Fruit fly (Drosophila melanogaster) whole organism, embryonic: Measurements from ENCODE around the gene CG44001.

Experiments used
- Adf1 ChIP-seq: fragments of 200-800 bp; sonication (Bioruptor generic); IDR thresholded peaks from 2 replicates; pipeline ENCODE4 v1.3.6; 2022; ENCODE audit warnings: missing biosample characterization, missing genetic modification characterization
- B-H1 ChIP-seq: fragments of 200-800 bp; sonication (Bioruptor generic); IDR thresholded peaks from 3 replicates; pipeline ENCODE4 v1.3.6; 2022; ENCODE audit warnings: missing biosample characterization, missing genetic modification characterization
- CG10274 ChIP-seq: fragments of 200-800 bp; sonication (Bioruptor generic); optimal IDR thresholded peaks from 3 replicates; lab custom pipeline; 2017; ENCODE audit warnings: missing biosample characterization, mild to moderate bottlenecking, missing genetic modification characterization
- CG10543 ChIP-seq: fragments of 200-800 bp; sonication (Bioruptor generic); optimal IDR thresholded peaks from 3 replicates; lab custom pipeline; 2017; ENCODE audit warnings: missing biosample characterization, mild to moderate bottlenecking, missing genetic modification characterization, moderate library complexity
- CG10654 ChIP-seq: fragments of 200-800 bp; sonication (Bioruptor generic); optimal IDR thresholded peaks from 2 replicates; lab custom pipeline; 2016; ENCODE audit warnings: missing biosample characterization, missing genetic modification characterization
- CG12299 ChIP-seq: fragments of 200-800 bp; sonication (Bioruptor generic); optimal IDR thresholded peaks from 2 replicates; lab custom pipeline; 2018; ENCODE audit warnings: missing biosample characterization, mild to moderate bottlenecking, missing genetic modification characterization
- CG12942 ChIP-seq: fragments of 200-800 bp; sonication (Bioruptor generic); optimal IDR thresholded peaks from 3 replicates; lab custom pipeline; 2016; ENCODE audit warnings: missing biosample characterization, missing genetic modification characterization
- CG14667 ChIP-seq: fragments of 200-800 bp; sonication (Bioruptor generic); IDR thresholded peaks from 2 replicates; pipeline ENCODE4 v1.3.6; 2022; ENCODE audit warnings: missing biosample characterization, missing genetic modification characterization
- CG17359 ChIP-seq: fragments of 200-800 bp; sonication (Bioruptor generic); optimal IDR thresholded peaks from 3 replicates; lab custom pipeline; 2018; ENCODE audit warnings: missing biosample characterization, mild to moderate bottlenecking, missing genetic modification characterization, moderate library complexity
- CG18011 ChIP-seq: fragments of 200-800 bp; sonication (Bioruptor generic); optimal IDR thresholded peaks from 2 replicates; lab custom pipeline; 2017; ENCODE audit warnings: missing biosample characterization, missing genetic modification characterization, mild to moderate bottlenecking, moderate library complexity, missing genotype
- CG18262 ChIP-seq: fragments of 200-800 bp; optimal IDR thresholded peaks from 3 replicates; lab custom pipeline; 2019; ENCODE audit warnings: missing biosample characterization, mild to moderate bottlenecking, missing genetic modification characterization, moderate library complexity
- CG18476 ChIP-seq: fragments of 200-800 bp; sonication (Bioruptor generic); optimal IDR thresholded peaks from 2 replicates; lab custom pipeline; 2016; ENCODE audit warnings: missing biosample characterization, mild to moderate bottlenecking, missing genetic modification characterization
- CG3726 ChIP-seq: fragments of 200-800 bp; sonication (Bioruptor generic); IDR thresholded peaks from 3 replicates; pipeline ENCODE4, ENCODE4 v1.3.6; 2022; ENCODE audit warnings: missing biosample characterization, missing genetic modification characterization
- CG7556 ChIP-seq: fragments of 200-800 bp; sonication (Bioruptor generic); optimal IDR thresholded peaks from 2 replicates; lab custom pipeline; 2017; ENCODE audit warnings: missing biosample characterization, mild to moderate bottlenecking, missing genetic modification characterization
- CG7745 ChIP-seq: fragments of 200-800 bp; sonication (Bioruptor generic); optimal IDR thresholded peaks from 2 replicates; lab custom pipeline; 2018; ENCODE audit warnings: missing biosample characterization, mild to moderate bottlenecking, missing genetic modification characterization, moderate library complexity
- Dref ChIP-seq: fragments of 200-800 bp; sonication (Bioruptor generic); IDR thresholded peaks from 2 replicates; pipeline ENCODE4 v1.3.6; 2022; ENCODE audit warnings: missing biosample characterization, missing genetic modification characterization
- E2f2 ChIP-seq: fragments of 200-800 bp; sonication (Bioruptor generic); IDR thresholded peaks from 2 replicates; pipeline ENCODE4 v1.3.6; 2022; ENCODE audit warnings: missing biosample characterization, missing genetic modification characterization
- Eip74EF ChIP-seq, 2 experiments: fragments of 200-800 bp in 1 of 2; fragments of >200 bp in 1 of 2; sonication (Bioruptor generic) in 1 of 2; optimal IDR thresholded peaks; 2 replicates each; lab custom pipeline; 2017 to 2019; ENCODE audit warnings: missing biosample characterization in 2 of 2, missing genetic modification characterization in 2 of 2, mild to moderate bottlenecking in 1 of 2, moderate library complexity in 1 of 2
- Ets97D ChIP-seq: fragments of 200-800 bp; sonication (Bioruptor generic); optimal IDR thresholded peaks from 3 replicates; lab custom pipeline; 2016; ENCODE audit warnings: missing biosample characterization, missing genetic modification characterization
- HLH3B ChIP-seq: fragments of 200-800 bp; sonication (Bioruptor generic); IDR thresholded peaks from 2 replicates; pipeline ENCODE4 v1.3.6; 2022; ENCODE audit warnings: missing biosample characterization, missing genetic modification characterization
- Hr51 ChIP-seq, 2 experiments: fragments of 200-800 bp; sonication (Bioruptor generic); optimal IDR thresholded peaks; 2 replicates in 1 of 2; 3 replicates in 1 of 2; lab custom pipeline; 2016 to 2018; ENCODE audit warnings: missing biosample characterization in 2 of 2, missing genetic modification characterization in 2 of 2, mild to moderate bottlenecking in 1 of 2, moderate library complexity in 1 of 2
- Hsf ChIP-seq: fragments of 200-800 bp; sonication (Bioruptor generic); optimal IDR thresholded peaks from 3 replicates; lab custom pipeline; 2016; ENCODE audit warnings: missing biosample characterization, missing genetic modification characterization
- Lim3 ChIP-seq: fragments of 200-800 bp; sonication (Bioruptor generic); IDR thresholded peaks from 2 replicates; pipeline ENCODE4 v1.3.6; 2022; ENCODE audit warnings: missing biosample characterization, missing genetic modification characterization
- Ptx1 ChIP-seq: fragments of 200-800 bp; sonication (Bioruptor generic); IDR thresholded peaks from 2 replicates; pipeline ENCODE4 v1.3.6; 2022; ENCODE audit warnings: missing biosample characterization, missing genetic modification characterization
- Sry-β ChIP-seq: fragments of 200-800 bp; sonication (Bioruptor generic); optimal IDR thresholded peaks from 2 replicates; lab custom pipeline; 2018; ENCODE audit warnings: missing biosample characterization, mild to moderate bottlenecking, missing genetic modification characterization, moderate library complexity
- ab ChIP-seq: fragments of 200-800 bp; sonication (Bioruptor generic); optimal IDR thresholded peaks from 2 replicates; lab custom pipeline; 2016; ENCODE audit warnings: missing biosample characterization, missing genetic modification characterization
- amos ChIP-seq: fragments of 200-800 bp; sonication (Bioruptor generic); IDR thresholded peaks from 2 replicates; pipeline ENCODE4 v1.3.6; 2022; ENCODE audit warnings: missing biosample characterization, missing genetic modification characterization; ENCODE audit not compliant: partially characterized antibody
- ap ChIP-seq: fragments of 200-800 bp; sonication (Bioruptor generic); IDR thresholded peaks from 2 replicates; pipeline ENCODE4 v1.3.6; 2022; ENCODE audit warnings: missing biosample characterization, missing genetic modification characterization
- ara ChIP-seq: fragments of 200-800 bp; sonication (Bioruptor generic); IDR thresholded peaks from 2 replicates; pipeline ENCODE4 v1.3.6; 2022; ENCODE audit warnings: missing biosample characterization, missing genetic modification characterization
- chm ChIP-seq: fragments of 200-800 bp; sonication (Bioruptor generic); IDR thresholded peaks from 2 replicates; pipeline ENCODE4 v1.3.6; 2022; ENCODE audit warnings: missing biosample characterization, missing genetic modification characterization
- croc ChIP-seq: fragments of 200-800 bp; sonication (Bioruptor generic); conservative IDR thresholded peaks from 3 replicates; pipeline ENCODE4 v1.3.6; 2022; ENCODE audit warnings: missing biosample characterization, missing genetic modification characterization
- emc ChIP-seq: fragments of 200-800 bp; sonication (Bioruptor generic); optimal IDR thresholded peaks from 2 replicates; lab custom pipeline; 2016; ENCODE audit warnings: missing biosample characterization, missing genetic modification characterization
- fd3F ChIP-seq: fragments of 200-800 bp; sonication (Bioruptor generic); optimal IDR thresholded peaks from 2 replicates; lab custom pipeline; 2018; ENCODE audit warnings: missing biosample characterization, mild to moderate bottlenecking, missing genetic modification characterization, moderate library complexity
- gt ChIP-seq: fragments of 200-800 bp; sonication (Bioruptor generic); IDR thresholded peaks from 2 replicates; pipeline ENCODE4 v1.3.6; 2022; ENCODE audit warnings: missing biosample characterization, missing genetic modification characterization
- hth ChIP-seq: fragments of >200 bp; optimal IDR thresholded peaks from 2 replicates; lab custom pipeline; 2017; ENCODE audit warnings: inconsistent platforms
- kni ChIP-seq: fragments of 200-800 bp; sonication (Bioruptor generic); optimal IDR thresholded peaks from 3 replicates; lab custom pipeline; 2017; ENCODE audit warnings: mild to moderate bottlenecking, missing biosample characterization, missing genetic modification reagents, missing genetic modification characterization
- lbe ChIP-seq: fragments of 200-800 bp; sonication (Bioruptor generic); optimal IDR thresholded peaks from 2 replicates; lab custom pipeline; 2016; ENCODE audit warnings: missing biosample characterization, mild to moderate bottlenecking, missing genetic modification characterization
- mirr ChIP-seq: fragments of 200-800 bp; sonication (Bioruptor generic); optimal IDR thresholded peaks from 3 replicates; lab custom pipeline; 2018; ENCODE audit warnings: missing biosample characterization, mild to moderate bottlenecking, missing genetic modification characterization
- odd ChIP-seq: fragments of 200-800 bp; sonication (Bioruptor generic); optimal IDR thresholded peaks from 2 replicates; lab custom pipeline; 2017; ENCODE audit warnings: missing biosample characterization, mild to moderate bottlenecking, missing genetic modification characterization
- pb ChIP-seq: fragments of 200-800 bp; sonication (Bioruptor generic); optimal IDR thresholded peaks from 3 replicates; lab custom pipeline; 2016; ENCODE audit warnings: missing biosample characterization, missing genetic modification characterization
- peb ChIP-seq: fragments of 200-800 bp; sonication (Bioruptor generic); IDR thresholded peaks from 2 replicates; pipeline ENCODE4 v1.3.6; 2022; ENCODE audit warnings: missing biosample characterization, missing genetic modification characterization
- pita ChIP-seq: fragments of 200-800 bp; sonication (Bioruptor generic); optimal IDR thresholded peaks from 2 replicates; lab custom pipeline; 2017; ENCODE audit warnings: missing biosample characterization, mild to moderate bottlenecking, missing genetic modification characterization
- psq ChIP-seq: fragments of 200-800 bp; sonication (Bioruptor generic); optimal IDR thresholded peaks from 2 replicates; lab custom pipeline; 2017; ENCODE audit warnings: missing biosample characterization, missing genetic modification characterization
- slou ChIP-seq: fragments of 200-800 bp; sonication (Bioruptor generic); optimal IDR thresholded peaks from 3 replicates; lab custom pipeline; 2016; ENCODE audit warnings: missing biosample characterization, missing genetic modification characterization
- slp2 ChIP-seq: fragments of 200-800 bp; sonication (Bioruptor generic); optimal IDR thresholded peaks from 2 replicates; lab custom pipeline; 2016; ENCODE audit warnings: missing biosample characterization, missing genetic modification characterization
- so ChIP-seq: fragments of 200-800 bp; sonication (Bioruptor generic); IDR thresholded peaks from 3 replicates; pipeline ENCODE4 v1.3.6; 2022; ENCODE audit warnings: missing biosample characterization, missing genetic modification characterization
- sr ChIP-seq: fragments of 200-800 bp; sonication (Bioruptor generic); IDR thresholded peaks from 3 replicates; pipeline ENCODE4 v1.3.6; 2022; ENCODE audit warnings: missing biosample characterization, missing genetic modification characterization
- tin ChIP-seq: fragments of 200-800 bp; sonication (Bioruptor generic); optimal IDR thresholded peaks from 3 replicates; lab custom pipeline; 2016; ENCODE audit warnings: missing biosample characterization, missing genetic modification characterization
- unc-4 ChIP-seq: fragments of 200-800 bp; sonication (Bioruptor generic); IDR thresholded peaks from 2 replicates; pipeline ENCODE4 v1.3.6; 2022; ENCODE audit warnings: missing biosample characterization, missing genetic modification characterization; ENCODE audit not compliant: partially characterized antibody
- usp ChIP-seq: fragments of >200 bp; optimal IDR thresholded peaks from 2 replicates; lab custom pipeline; 2017; ENCODE audit warnings: missing biosample characterization, missing genetic modification characterization
- wdn ChIP-seq: fragments of 200-800 bp; sonication (Bioruptor generic); IDR thresholded peaks from 2 replicates; pipeline ENCODE4 v1.3.6; 2022; ENCODE audit warnings: missing biosample characterization, missing genetic modification characterization

Gene CG44001

dm6 chr2L:5060952-5061478 lies 17.9 kb downstream of the CG44001 start (continued):
- TF ChIP-seq peb (GFP tag; lab: Robert Waterston, UW) (0 out of 2 replicates have a peak, but pooled peaks have one; percentile 16), pb (GFP tag; lab: Kevin White, UChicago) (peak; percentile 22), lbe (GFP tag; lab: Kevin White, UChicago) (peak; percentile 84), HLH3B (GFP tag; lab: Robert Waterston, UW) (peak; percentile 82), CG10543 (GFP tag; lab: Kevin White, UChicago) (peak; percentile 73), usp (GFP tag; lab: Kevin White, UChicago) (no peak), Ets97D (no peak), Lim3 (no peak), chm (no peak), CG18476 (GFP tag; lab: Kevin White, UChicago) (peak; percentile 19), CG18262 (tag; lab: Kevin White, UChicago) (peak; percentile 45), Hsf (GFP tag; lab: Kevin White, UChicago) (peak; percentile 31), emc (GFP tag; lab: Kevin White, UChicago) (no peak), amos (GFP tag; lab: Robert Waterston, UW) (no peak), CG7745 (tag; lab: Kevin White, UChicago) (no peak), CG17359 (tag; lab: Kevin White, UChicago) (peak; percentile 67), CG12942 (peak; percentile 33), croc (peak; percentile 30; the same call in 2 of the 3 replicates), Hr51 (GFP tag; optimal IDR thresholded peaks at IDR 0.05; lab: Kevin White, UChicago) (peak in 1 of 2 experiments; percentile 63), Dref (no peak), CG3726 (0 out of 3 replicates have a peak, but pooled peaks have one; percentile 24), hth (no peak), psq (no peak), E2f2 (peak; percentile 47; the same call in 1 of the 2 replicates), slp2 (peak; percentile 32), gt (no peak), Adf1 (no peak), kni (GFP tag; lab: Kevin White, UChicago) (peak; percentile 0), CG18011 (peak; percentile 38), unc-4 (no peak), CG7556 (GFP tag; lab: Kevin White, UChicago) (peak; percentile 75), pita (GFP tag; lab: Kevin White, UChicago) (no peak), CG10274 (GFP tag; lab: Kevin White, UChicago) (peak; percentile 15), ab (no peak), tin (GFP tag; lab: Kevin White, UChicago) (peak; percentile 49), Sry-β (GFP tag; lab: Kevin White, UChicago) (no peak), ap (GFP tag; lab: Robert Waterston, UW) (peak; percentile 63), ara (GFP tag; lab: Robert Waterston, UW) (peak; percentile 40; the same call in 1 of the 2 replicates), CG14667 (GFP tag; lab: Robert Waterston, UW) (no peak), mirr (GFP tag; lab: Kevin White, UChicago) (peak; percentile 69), Eip74EF (GFP tag; optimal IDR thresholded peaks at IDR 0.05; lab: Kevin White, UChicago) (peak in 1 of 2 experiments; percentile 53), sr (no peak; the same call in 2 of the 3 replicates), slou (GFP tag; lab: Kevin White, UChicago) (peak; percentile 43), wdn (no peak), B-H1 (peak; percentile 43; the same call in 2 of the 3 replicates), fd3F (GFP tag; lab: Kevin White, UChicago) (peak; percentile 9), CG12299 (peak; percentile 49), so (GFP tag; lab: Robert Waterston, UW) (peak; percentile 91), odd (GFP tag; lab: Kevin White, UChicago) (peak; percentile 72), CG10654 (GFP tag; lab: Kevin White, UChicago) (peak; percentile 46), Ptx1 (GFP tag; lab: Robert Waterston, UW) (peak; percentile 73)
